Fruit fly (Drosophila melanogaster): ENCODE results near the gene IRSp53.

dm6 chr3L:11118627-11119395 is 17.0 kb upstream of the IRSp53 start:
- no peak for TF ChIP-seq N (GFP tag; optimal IDR thresholded peaks at IDR 0.05)
- no peak for TF ChIP-seq woc (GFP tag; optimal IDR thresholded peaks at IDR 0.05)
- TF ChIP-seq dl (GFP tag; optimal IDR thresholded peaks at IDR 0.05; ENCODE audit: insufficient read depth in 1 of 2, partially characterized antibody in 2 of 2), result peak in 1 of 2 experiments; percentile 51
- no peak for TF ChIP-seq jim (GFP tag; optimal IDR thresholded peaks at IDR 0.05)
- peak; percentile 34 for TF ChIP-seq sv (GFP tag; optimal IDR thresholded peaks at IDR 0.05)
- TF ChIP-seq Mio (GFP tag; optimal IDR thresholded peaks at IDR 0.05), result no peak
- no peak for TF ChIP-seq Hr78 (GFP tag; optimal IDR thresholded peaks at IDR 0.05)
- no peak for TF ChIP-seq CrebA (GFP tag; optimal IDR thresholded peaks at IDR 0.05; ENCODE audit: borderline replicate concordance)
- peak; percentile 6 for TF ChIP-seq Jra (GFP tag; optimal IDR thresholded peaks at IDR 0.05)
- no peak for TF ChIP-seq usp (GFP tag; optimal IDR thresholded peaks at IDR 0.05)

Data from whole organism, wandering third instar larva.